Worm (Caenorhabditis elegans) whole organism, L2 larva: ENCODE data around the gene C25E10.11.

ENCODE experiments used
- C34F6.9 ChIP-seq: fragments of 150-350 bp; optimal IDR thresholded peaks from 2 replicates; lab custom pipeline; 2014; ENCODE audit warnings: missing biosample characterization, missing genetic modification characterization
- F13H6.1 ChIP-seq: sonication (generic microtip); optimal IDR thresholded peaks from 2 replicates; lab custom pipeline; 2016; ENCODE audit warnings: missing genetic modification characterization, missing compliant biosample characterization
- alr-1 ChIP-seq: fragments of 150-350 bp; optimal IDR thresholded peaks from 2 replicates; lab custom pipeline; 2014; ENCODE audit warnings: missing biosample characterization, missing genetic modification characterization
- ama-1 ChIP-seq: fragments of 150-350 bp; optimal IDR thresholded peaks from 2 replicates; lab custom pipeline; 2018; ENCODE audit warnings: inconsistent platforms
- ceh-82 ChIP-seq: fragments of 150-350 bp; optimal IDR thresholded peaks from 2 replicates; lab custom pipeline; 2014; ENCODE audit warnings: missing biosample characterization, missing genetic modification characterization
- crh-2 ChIP-seq: sonication (generic microtip); optimal IDR thresholded peaks from 2 replicates; lab custom pipeline; 2017; ENCODE audit warnings: missing biosample characterization, missing genetic modification characterization
- egl-27 ChIP-seq: sonication (generic microtip); optimal IDR thresholded peaks from 3 replicates; lab custom pipeline; 2017; ENCODE audit warnings: missing biosample characterization, missing genetic modification reagents, missing genetic modification characterization
- fos-1 ChIP-seq: fragments of 150-350 bp; optimal IDR thresholded peaks from 2 replicates; lab custom pipeline; 2014; ENCODE audit warnings: missing biosample characterization, missing genetic modification characterization
- gmeb-1 ChIP-seq: fragments of 150-350 bp; optimal IDR thresholded peaks from 2 replicates; lab custom pipeline; 2014; ENCODE audit warnings: missing biosample characterization, missing genetic modification characterization
- lin-39 ChIP-seq: fragments of 150-350 bp; optimal IDR thresholded peaks from 2 replicates; lab custom pipeline; 2014; ENCODE audit warnings: missing biosample characterization, missing genetic modification reagents, missing genetic modification characterization
- lsy-2 ChIP-seq, 2 experiments: fragments of 150-350 bp in 1 of 2; sonication (generic microtip) in 1 of 2; optimal IDR thresholded peaks; 2 replicates each; lab custom pipeline; 2014 to 2017; ENCODE audit warnings: missing biosample characterization in 2 of 2, missing genetic modification characterization in 2 of 2
- mab-5 ChIP-seq: fragments of 150-350 bp; optimal IDR thresholded peaks from 2 replicates; lab custom pipeline; 2014; ENCODE audit warnings: missing biosample characterization, missing genetic modification characterization
- mdl-1 ChIP-seq, 2 experiments: fragments of 150-350 bp in 1 of 2; sonication (generic microtip) in 1 of 2; optimal IDR thresholded peaks; 2 replicates each; lab custom pipeline; 2017; ENCODE audit warnings: missing biosample characterization in 2 of 2, missing genetic modification characterization in 2 of 2
- nhr-10 ChIP-seq: sonication (generic microtip); optimal IDR thresholded peaks from 2 replicates; lab custom pipeline; 2017; ENCODE audit warnings: missing biosample characterization, missing genetic modification characterization
- nhr-11 ChIP-seq: fragments of 150-350 bp; optimal IDR thresholded peaks from 2 replicates; lab custom pipeline; 2014; ENCODE audit warnings: missing biosample characterization, missing genetic modification characterization
- nhr-12 ChIP-seq: fragments of 150-350 bp; optimal IDR thresholded peaks from 2 replicates; lab custom pipeline; 2014; ENCODE audit warnings: missing biosample characterization, missing genetic modification characterization
- nhr-129 ChIP-seq: fragments of 150-350 bp; optimal IDR thresholded peaks from 2 replicates; lab custom pipeline; 2014; ENCODE audit warnings: missing biosample characterization, missing genetic modification characterization
- nhr-21 ChIP-seq: fragments of 150-350 bp; optimal IDR thresholded peaks from 2 replicates; lab custom pipeline; 2014; ENCODE audit warnings: missing biosample characterization, missing genetic modification characterization
- nhr-23 ChIP-seq: fragments of 150-350 bp; optimal IDR thresholded peaks from 2 replicates; lab custom pipeline; 2014; ENCODE audit warnings: missing biosample characterization, missing genetic modification reagents, missing genetic modification characterization
- nhr-237 ChIP-seq: fragments of 150-350 bp; optimal IDR thresholded peaks from 2 replicates; lab custom pipeline; 2014; ENCODE audit warnings: missing biosample characterization, missing genetic modification characterization
- nhr-25 ChIP-seq: fragments of 150-350 bp; sonication (generic microtip); optimal IDR thresholded peaks from 3 replicates; lab custom pipeline; 2014; ENCODE audit warnings: missing biosample characterization, missing genetic modification characterization
- nhr-6 ChIP-seq: fragments of 150-350 bp; optimal IDR thresholded peaks from 2 replicates; lab custom pipeline; 2014; ENCODE audit warnings: missing biosample characterization, missing genetic modification characterization
- nhr-77 ChIP-seq: fragments of 150-350 bp; optimal IDR thresholded peaks from 2 replicates; lab custom pipeline; 2014; ENCODE audit warnings: missing biosample characterization, missing genetic modification characterization
- skn-1 ChIP-seq: sonication (generic microtip); optimal IDR thresholded peaks from 2 replicates; lab custom pipeline; 2017; ENCODE audit warnings: missing biosample characterization, missing genetic modification characterization
- sma-3 ChIP-seq: sonication (generic microtip); optimal IDR thresholded peaks from 2 replicates; lab custom pipeline; 2016; ENCODE audit warnings: missing genetic modification reagents, missing genetic modification characterization, missing compliant biosample characterization
- sma-9 ChIP-seq, 2 experiments: fragments of 150-350 bp in 1 of 2; sonication (generic microtip) in 1 of 2; optimal IDR thresholded peaks; 2 replicates each; lab custom pipeline; 2014 to 2016; ENCODE audit warnings: missing genetic modification characterization in 2 of 2, mild to moderate bottlenecking in 1 of 2, missing biosample characterization in 1 of 2, missing compliant biosample characterization in 1 of 2, missing genetic modification reagents in 1 of 2, moderate library complexity in 1 of 2
- snpc-4 ChIP-seq: fragments of 150-350 bp; optimal IDR thresholded peaks from 2 replicates; lab custom pipeline; 2014; ENCODE audit warnings: missing biosample characterization, missing genetic modification characterization
- unc-55 ChIP-seq: fragments of 150-350 bp; sonication (generic microtip); optimal IDR thresholded peaks from 3 replicates; lab custom pipeline; 2014; ENCODE audit warnings: missing biosample characterization, missing genetic modification reagents, missing genetic modification characterization
- zag-1 ChIP-seq: fragments of 150-350 bp; optimal IDR thresholded peaks from 2 replicates; lab custom pipeline; 2014; ENCODE audit warnings: missing biosample characterization, missing genetic modification characterization
- ztf-1 ChIP-seq: fragments of 200-800 bp; sonication (Bioruptor generic); conservative IDR thresholded peaks from 2 replicates; pipeline ENCODE4 v1.3.6; 2022; ENCODE audit warnings: missing genetic modification characterization, missing compliant biosample characterization
- ztf-11 ChIP-seq: sonication (generic microtip); optimal IDR thresholded peaks from 2 replicates; lab custom pipeline; 2017; ENCODE audit warnings: missing biosample characterization, missing genetic modification characterization
- ztf-4 ChIP-seq: fragments of 150-350 bp; optimal IDR thresholded peaks from 2 replicates; lab custom pipeline; 2014; ENCODE audit warnings: missing biosample characterization, missing genetic modification characterization

Gene C25E10.11

ce11 chrV:9094060-9094628, 35.6 kb upstream of the C25E10.11 start (continued):
- TF ChIP-seq nhr-237 (tag; lab: Kevin White, UChicago): no peak
- no peak for TF ChIP-seq mab-5 (tag; lab: Kevin White, UChicago)

DNA sequence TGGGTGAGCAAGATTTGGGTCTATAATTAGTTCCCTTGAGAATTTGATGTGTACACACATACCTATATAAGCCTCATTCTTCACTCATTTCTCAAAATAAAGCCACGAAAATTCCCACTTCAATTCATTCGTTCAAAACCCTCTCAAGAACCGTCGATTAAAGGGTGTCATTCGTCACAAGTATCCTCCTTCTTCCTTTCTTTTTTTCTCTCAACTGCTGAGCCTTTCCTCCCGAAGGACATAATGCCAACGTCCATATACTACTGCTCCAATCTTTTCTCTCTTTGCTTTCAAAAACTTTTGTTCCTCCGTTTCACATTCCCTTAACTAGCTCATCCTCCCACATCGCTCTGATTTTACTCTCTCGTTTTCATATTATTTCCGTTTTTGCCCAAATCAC, 33.7 kb upstream of the C25E10.11 start, which contains the start of gene T27E4.1:
Gene T27E4.1, plus strand, starts transcription at position 137 of the 400 bp plus-strand sequence.
- TF ChIP-seq ztf-1 (GFP tag; lab: Robert Waterston, UW) (no peak), sma-3 (GFP tag; lab: Kevin White, UChicago) (no peak), crh-2 (tag; lab: Kevin White, UChicago) (no peak), nhr-77 (tag; lab: Kevin White, UChicago) (no peak), nhr-10 (tag; lab: Kevin White, UChicago) (no peak), nhr-11 (tag; lab: Kevin White, UChicago) (no peak), ceh-82 (tag; lab: Kevin White, UChicago) (no peak), unc-55 (GFP tag; lab: Kevin White, UChicago) (peak; percentile 53), ztf-11 (tag; lab: Kevin White, UChicago) (no peak), egl-27 (no peak), alr-1 (no peak), zag-1 (peak; percentile 53), gmeb-1 (no peak), skn-1 (tag; lab: Kevin White, UChicago) (no peak), ztf-4 (no peak), lin-39 (tag; lab: Kevin White, UChicago) (no peak), nhr-129 (tag; lab: Kevin White, UChicago) (peak; percentile 24), C34F6.9 (tag; lab: Kevin White, UChicago) (peak; percentile 40), lsy-2 (tag; optimal IDR thresholded peaks at IDR 0.05; lab: Kevin White, UChicago) (peak in 1 of 2 experiments; percentile 4), nhr-23 (tag; lab: Kevin White, UChicago) (no peak), sma-9 (GFP tag; optimal IDR thresholded peaks at IDR 0.05; lab: Kevin White, UChicago) (peak; percentile 28), sma-9 (tag; optimal IDR thresholded peaks at IDR 0.05; lab: Kevin White, UChicago) (no peak), nhr-12 (tag; lab: Kevin White, UChicago) (no peak)
- TF ChIP-seq, all 48 proteins: peak for 6

ce11 chrV:9090824-9091798, 32.6 kb upstream of the C25E10.11 start:
- TF ChIP-seq snpc-4 (tag; lab: Kevin White, UChicago): peak; percentile 18

DNA sequence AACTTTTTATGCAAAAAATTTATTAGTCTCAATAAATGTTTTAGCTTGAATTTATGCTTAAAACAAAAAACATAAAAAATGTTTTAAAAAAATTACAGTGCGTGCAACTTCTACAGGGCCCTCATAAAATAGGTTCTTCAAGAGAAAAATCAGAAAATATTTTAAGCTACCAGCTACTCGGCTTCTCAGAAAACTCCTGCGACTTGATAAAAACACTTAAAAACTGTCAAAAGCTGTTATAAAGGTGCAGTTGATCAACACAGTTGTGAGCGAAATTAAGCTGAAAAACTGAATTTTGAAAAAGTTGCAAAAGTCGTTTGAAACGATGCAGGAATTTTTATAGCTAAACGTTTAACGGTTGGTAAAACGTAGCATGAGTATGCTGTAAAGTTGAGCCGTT, 30.2 kb upstream of the C25E10.11 start:
- TF ChIP-seq ztf-1 (GFP tag; lab: Robert Waterston, UW) (no peak), ama-1 (lab: Kevin White, UChicago) (peak; percentile 96), nhr-129 (tag; lab: Kevin White, UChicago) (no peak), nhr-237 (tag; lab: Kevin White, UChicago) (no peak), C34F6.9 (tag; lab: Kevin White, UChicago) (peak; percentile 47)

DNA sequence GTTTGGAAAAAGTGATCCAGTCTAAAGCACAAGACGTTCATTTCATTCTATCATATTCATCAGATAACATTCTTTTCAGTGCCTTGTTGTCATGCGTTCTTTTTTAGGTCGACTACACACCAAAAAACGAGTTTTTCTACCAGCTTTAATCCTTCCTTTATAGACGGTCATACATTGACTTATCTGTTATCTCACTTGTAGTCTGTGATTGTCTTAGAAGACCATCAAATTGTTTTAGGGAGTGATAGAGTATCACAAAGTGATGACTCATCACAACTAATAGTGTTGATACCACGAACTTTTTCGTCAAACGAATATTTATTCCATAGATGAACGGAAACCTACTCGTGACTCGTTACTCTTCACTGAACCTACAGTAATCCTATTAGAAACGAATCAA, 27.3 kb upstream of the C25E10.11 start:
- TF ChIP-seq nhr-237 (tag; lab: Kevin White, UChicago): no peak
- peak; percentile 24 for TF ChIP-seq egl-27
- TF ChIP-seq F13H6.1 (tag; lab: Kevin White, UChicago): no peak
- TF ChIP-seq crh-2 (tag; lab: Kevin White, UChicago): peak; percentile 16
- TF ChIP-seq fos-1 (tag; lab: Kevin White, UChicago): peak; percentile 76
- TF ChIP-seq nhr-25: peak; percentile 63
- peak in 1 of 2 experiments; percentile 7 for TF ChIP-seq mdl-1 (tag; optimal IDR thresholded peaks at IDR 0.05; lab: Kevin White, UChicago)
- peak; percentile 92 for TF ChIP-seq sma-3 (GFP tag; lab: Kevin White, UChicago)
- no peak for TF ChIP-seq nhr-6
- peak; percentile 71 for TF ChIP-seq nhr-21 (tag; lab: Kevin White, UChicago)
- peak; percentile 56 for TF ChIP-seq sma-9 (GFP tag; optimal IDR thresholded peaks at IDR 0.05; lab: Kevin White, UChicago)
- TF ChIP-seq sma-9 (tag; optimal IDR thresholded peaks at IDR 0.05; lab: Kevin White, UChicago): no peak
